Fruit fly (Drosophila melanogaster): ENCODE measurements around the gene Slu7.
A peak's percentile ranks its signal among the peaks of the same experiment; 100 is the strongest.

Slu7 gene

DNA sequence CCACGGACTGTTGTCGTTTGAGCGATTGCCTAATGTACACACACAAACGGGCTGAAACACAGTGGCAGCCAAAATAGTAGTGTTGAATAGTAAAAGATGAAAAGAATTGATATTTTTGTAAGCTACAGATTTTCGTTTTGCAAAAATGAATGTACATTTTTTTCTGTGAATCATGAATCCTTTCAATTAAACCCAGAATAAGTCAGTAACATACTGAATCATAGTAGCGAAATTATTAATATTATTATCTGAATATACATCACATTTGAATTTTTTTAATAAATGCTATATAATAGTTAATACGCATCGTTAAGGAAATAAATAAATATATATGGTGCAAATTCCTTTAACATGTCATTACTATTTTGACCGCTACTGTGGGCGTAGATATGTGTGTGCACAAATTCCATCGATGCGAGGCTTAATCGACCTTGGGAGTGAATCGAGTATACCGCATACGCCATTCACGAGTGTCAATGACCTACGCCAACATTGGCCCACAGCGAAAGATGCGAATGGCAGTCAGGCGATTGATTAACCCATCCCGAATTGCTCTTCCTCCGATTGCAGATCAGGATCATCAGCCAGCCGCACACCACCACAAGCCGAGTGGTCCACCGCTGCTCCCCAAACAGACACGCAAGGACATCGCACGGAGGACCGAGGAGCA, 1.8 kb upstream of the Slu7 start (continued):
- TF ChIP-seq CG32006 (GFP tag; optimal IDR thresholded peaks at IDR 0.05): no peak
- no peak for TF ChIP-seq pdm3 (GFP tag; optimal IDR thresholded peaks at IDR 0.05)
- TF ChIP-seq lz (GFP tag; optimal IDR thresholded peaks at IDR 0.05): peak; percentile 11
- TF ChIP-seq esn (GFP tag; optimal IDR thresholded peaks at IDR 0.05): peak; percentile 45
- peak; percentile 20 for TF ChIP-seq CG7368 (GFP tag; optimal IDR thresholded peaks at IDR 0.05)
- peak; percentile 66; the same call in 2 of the 3 replicates for TF ChIP-seq CG8119 (GFP tag; IDR thresholded peaks at IDR 0.05)
- no peak for TF ChIP-seq CG6792 (GFP tag; optimal IDR thresholded peaks at IDR 0.05)
- TF ChIP-seq CG9139 (GFP tag; optimal IDR thresholded peaks at IDR 0.05): no peak
- TF ChIP-seq CG31627 (GFP tag; optimal IDR thresholded peaks at IDR 0.05): no peak
- TF ChIP-seq Hr39 (GFP tag; optimal IDR thresholded peaks at IDR 0.05): no peak
- no peak for TF ChIP-seq net (GFP tag; optimal IDR thresholded peaks at IDR 0.05)
- no peak for TF ChIP-seq fd85E (GFP tag; optimal IDR thresholded peaks at IDR 0.05)
- peak; percentile 17 for TF ChIP-seq CG11902 (GFP tag; optimal IDR thresholded peaks at IDR 0.05)
- no peak for TF ChIP-seq ss (GFP tag; optimal IDR thresholded peaks at IDR 0.05)
- peak; percentile 61 for TF ChIP-seq Ets96B (tag; optimal IDR thresholded peaks at IDR 0.05)
- TF ChIP-seq vri (GFP tag; optimal IDR thresholded peaks at IDR 0.05): no peak
- TF ChIP-seq Sox102F (GFP tag; optimal IDR thresholded peaks at IDR 0.05): no peak
- TF ChIP-seq svp (GFP tag): no peak
- no peak for TF ChIP-seq salr (GFP tag; optimal IDR thresholded peaks at IDR 0.05)
- TF ChIP-seq CG10631 (GFP tag; optimal IDR thresholded peaks at IDR 0.05): no peak
- no peak for TF ChIP-seq dsx (GFP tag; optimal IDR thresholded peaks at IDR 0.05; ENCODE audit: poor library complexity, severe bottlenecking)
- TF ChIP-seq eg (GFP tag; IDR thresholded peaks at IDR 0.05): peak; percentile 60; the same call in 1 of the 3 replicates
- 0 out of 3 replicates have a peak, but pooled peaks have one; percentile 48 for TF ChIP-seq CG6163 (GFP tag; IDR thresholded peaks at IDR 0.05)
- no peak for TF ChIP-seq CG4318 (GFP tag; optimal IDR thresholded peaks at IDR 0.05)
- no peak for TF ChIP-seq CG6276 (GFP tag; optimal IDR thresholded peaks at IDR 0.05)
- TF ChIP-seq CG15336 (GFP tag; IDR thresholded peaks at IDR 0.05): peak; percentile 75
- TF ChIP-seq CG16779 (tag; optimal IDR thresholded peaks at IDR 0.05): no peak
- TF ChIP-seq Eip78C (GFP tag): no peak
- no peak for TF ChIP-seq fkh (GFP tag; optimal IDR thresholded peaks at IDR 0.05)
- no peak for TF ChIP-seq CG8319 (GFP tag; optimal IDR thresholded peaks at IDR 0.05)

DNA sequence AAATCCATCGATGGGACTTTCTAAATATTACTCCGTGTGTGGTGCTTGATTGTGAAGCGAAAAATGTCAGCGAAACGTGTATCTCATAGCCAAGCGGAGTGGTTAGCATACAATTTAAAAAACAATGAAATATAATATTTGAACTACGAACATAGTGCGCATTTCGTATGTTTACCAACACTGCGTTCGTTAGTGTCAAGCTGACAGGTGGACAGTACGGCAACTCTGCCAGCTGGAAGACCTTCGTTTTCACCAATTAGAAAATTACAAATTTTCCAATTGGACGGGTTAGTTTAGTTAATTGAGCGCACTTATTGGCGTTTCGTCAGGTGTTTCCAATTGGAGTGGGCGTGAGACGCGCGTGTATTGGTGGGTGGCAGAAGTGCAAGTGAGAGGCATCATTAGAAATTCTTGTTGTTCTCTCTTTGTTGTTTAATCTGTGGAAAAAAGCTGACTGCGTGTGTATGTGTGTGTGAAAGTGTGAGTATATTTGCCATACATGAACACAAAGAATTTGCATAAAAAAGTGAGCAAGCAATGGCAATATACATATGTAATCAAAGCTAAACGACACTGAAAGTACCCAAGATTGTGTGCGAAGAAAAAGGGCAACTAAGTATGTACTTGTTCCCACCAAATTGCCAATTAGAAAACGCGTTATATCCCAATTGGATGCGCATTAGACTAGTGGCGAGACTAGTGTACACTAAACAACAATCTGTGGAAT, 996 bp upstream of the Slu7 start:
- TF ChIP-seq Eip93F (GFP tag; optimal IDR thresholded peaks at IDR 0.05) (no peak), CG11294 (GFP tag; IDR thresholded peaks at IDR 0.05) (no peak), CG31627 (GFP tag; optimal IDR thresholded peaks at IDR 0.05) (peak; percentile 52), CG11902 (GFP tag; optimal IDR thresholded peaks at IDR 0.05) (no peak), Sox14 (GFP tag; optimal IDR thresholded peaks at IDR 0.05) (peak; percentile 85), CG6163 (GFP tag; IDR thresholded peaks at IDR 0.05) (peak; percentile 47; the same call in 2 of the 3 replicates), svp (GFP tag) (no peak), Hr39 (GFP tag; optimal IDR thresholded peaks at IDR 0.05) (peak; percentile 64), Hr38 (GFP tag; optimal IDR thresholded peaks at IDR 0.05) (no peak), CG8319 (GFP tag; optimal IDR thresholded peaks at IDR 0.05) (peak; percentile 10), CG8632 (GFP tag; optimal IDR thresholded peaks at IDR 0.05) (peak; percentile 24), net (GFP tag; optimal IDR thresholded peaks at IDR 0.05) (peak; percentile 29), CG34406 (GFP tag; optimal IDR thresholded peaks at IDR 0.05) (peak; percentile 24), CG8119 (GFP tag; IDR thresholded peaks at IDR 0.05) (0 out of 3 replicates have a peak, but pooled peaks have one; percentile 15), esn (GFP tag; optimal IDR thresholded peaks at IDR 0.05) (peak; percentile 55), CG6792 (GFP tag; optimal IDR thresholded peaks at IDR 0.05) (peak; percentile 26), fkh (GFP tag; optimal IDR thresholded peaks at IDR 0.05) (peak; percentile 48), Sox15 (GFP tag; optimal IDR thresholded peaks at IDR 0.05) (no peak), CG10631 (GFP tag; optimal IDR thresholded peaks at IDR 0.05) (no peak), Sox102F (GFP tag; optimal IDR thresholded peaks at IDR 0.05) (no peak), achi (GFP tag; optimal IDR thresholded peaks at IDR 0.05) (peak; percentile 100), Smox (GFP tag; optimal IDR thresholded peaks at IDR 0.05) (no peak), Eip78C (GFP tag) (peak; percentile 70), Hr4 (GFP tag; optimal IDR thresholded peaks at IDR 0.05) (peak; percentile 30), Ets21C (GFP tag; optimal IDR thresholded peaks at IDR 0.05) (peak; percentile 27), acj6 (GFP tag; optimal IDR thresholded peaks at IDR 0.05) (peak; percentile 35), lz (GFP tag; optimal IDR thresholded peaks at IDR 0.05) (peak; percentile 40), OdsH (GFP tag; optimal IDR thresholded peaks at IDR 0.05) (peak; percentile 10), vri (GFP tag; optimal IDR thresholded peaks at IDR 0.05) (peak; percentile 15), cyc (GFP tag; optimal IDR thresholded peaks at IDR 0.05) (peak; percentile 35), CG11762 (GFP tag; optimal IDR thresholded peaks at IDR 0.05; ENCODE audit: insufficient read depth) (peak; percentile 2), CG3032 (tag; optimal IDR thresholded peaks at IDR 0.05) (no peak), ss (GFP tag; optimal IDR thresholded peaks at IDR 0.05) (no peak), CG32006 (GFP tag; optimal IDR thresholded peaks at IDR 0.05) (peak; percentile 48)

Data from whole organism, prepupa.